Worm (Caenorhabditis elegans) whole organism, early embryonic: ENCODE measurements around the gene msp-152.

Experiments
- ama-1 ChIP-seq: fragments of 150-350 bp; optimal IDR thresholded peaks from 2 replicates; lab custom pipeline; 2014
- ets-7 ChIP-seq: sonication (generic microtip); optimal IDR thresholded peaks from 2 replicates; lab custom pipeline; 2016; ENCODE audit warnings: missing genotype, missing genetic modification characterization, missing compliant biosample characterization
- hnd-1 ChIP-seq: sonication (generic microtip); optimal IDR thresholded peaks from 2 replicates; lab custom pipeline; 2016; ENCODE audit warnings: missing genetic modification characterization, missing compliant biosample characterization
- pes-1 ChIP-seq: fragments of 200-800 bp; sonication (Bioruptor generic); IDR thresholded peaks from 2 replicates; pipeline ENCODE4 v1.3.6; 2022; ENCODE audit warnings: missing genetic modification reagents, missing genetic modification characterization, missing compliant biosample characterization
- scrt-1 ChIP-seq: fragments of 200-800 bp; sonication (Bioruptor generic); IDR thresholded peaks from 2 replicates; pipeline ENCODE4 v1.3.6; 2022; ENCODE audit warnings: missing genetic modification characterization, missing compliant biosample characterization

- TF ChIP-seq pes-1 (GFP tag; lab: Robert Waterston, UW) (no peak), ama-1 (lab: Kevin White, UChicago) (no peak), hnd-1 (no peak), ets-7 (tag; lab: Kevin White, UChicago) (no peak), scrt-1 (GFP tag; lab: Robert Waterston, UW) (no peak)
These were observed 8.1 kb upstream of the msp-152 start for ce11 chrII:4924729-4925128.
